Fruit fly (Drosophila melanogaster) whole organism: Measurements from ENCODE around the gene CG32706.

Experiments used
- CG8478 ChIP-seq: fragments of >200 bp; optimal IDR thresholded peaks from 2 replicates; lab custom pipeline; 2018; ENCODE audit warnings: inconsistent platforms
- EcR ChIP-seq, 2 experiments: fragments of >200 bp; optimal IDR thresholded peaks; 2 replicates each; lab custom pipeline; 2017; ENCODE audit warnings: missing biosample characterization in 2 of 2, missing genetic modification characterization in 2 of 2, missing genetic modification reagents in 2 of 2
- pan ChIP-seq: fragments of >200 bp; optimal IDR thresholded peaks from 2 replicates; lab custom pipeline; 2017
- psq ChIP-seq: fragments of >200 bp; optimal IDR thresholded peaks from 2 replicates; lab custom pipeline; 2017
- usp ChIP-seq: fragments of >200 bp; optimal IDR thresholded peaks from 2 replicates; lab custom pipeline; 2017; ENCODE audit warnings: missing biosample characterization, missing genetic modification characterization, mixed read lengths

DNA sequence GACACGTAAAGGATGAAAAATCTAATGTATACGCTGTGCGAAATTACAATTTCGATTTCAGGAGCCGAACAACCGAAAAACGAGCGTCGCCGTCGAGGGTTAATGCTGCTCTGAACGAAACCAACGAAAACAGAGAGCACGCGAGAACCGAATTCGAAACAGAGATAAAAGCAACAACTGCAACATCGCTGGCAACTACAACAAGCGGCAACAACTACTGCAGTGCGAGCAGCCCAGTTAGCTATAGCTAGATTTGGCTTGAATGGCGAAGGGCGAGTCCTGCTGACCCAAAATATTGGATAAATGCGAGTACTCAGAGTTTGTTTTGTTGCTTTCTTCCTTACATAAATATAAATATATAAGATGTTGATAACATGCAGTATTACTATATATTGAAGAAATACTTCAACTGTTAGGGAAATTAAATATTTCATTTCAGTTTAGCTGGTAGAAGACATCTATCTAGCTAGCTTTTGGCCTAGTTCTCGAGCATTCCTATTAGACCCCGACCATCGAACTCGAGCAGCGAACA is 48.1 kb downstream of the CG32706 start, which contains the start of gene fend:
- TF ChIP-seq EcR (GFP tag; optimal IDR thresholded peaks at IDR 0.05; lab: Kevin White, UChicago) (no peak), pan (lab: Kevin White, UChicago) (no peak), psq (lab: Kevin White, UChicago) (no peak), usp (GFP tag; lab: Kevin White, UChicago) (no peak), CG8478 (lab: Kevin White, UChicago) (no peak)
